Worm (Caenorhabditis elegans): ENCODE results near the gene Y56A3A.31.

- TF ChIP-seq fkh-10 (GFP tag; optimal IDR thresholded peaks at IDR 0.05) (no peak), nhr-11 (tag; optimal IDR thresholded peaks at IDR 0.05) (no peak)
Measured at ce11 chrIII:11973996-11974395, 281 bp upstream of the Y56A3A.31 start, which contains the start of gene ung-1.
